Worm (Caenorhabditis elegans) whole organism, young adult: ENCODE results near the gene Y41E3.22.
"Not testable (repeated sequence)": the region's sequence is repeated elsewhere in the genome, so short reads cannot be mapped to it uniquely, and the experiment has no call there.

Source experiments
- B0035.1 ChIP-seq: sonication (generic microtip); optimal IDR thresholded peaks from 2 replicates; lab custom pipeline; 2016; ENCODE audit warnings: missing genetic modification characterization, mild to moderate bottlenecking, missing compliant biosample characterization, missing genotype, missing genetic modification reagents
- D2030.7 ChIP-seq: fragments of 200-800 bp; sonication (Bioruptor generic); IDR thresholded peaks from 2 replicates; pipeline ENCODE4 v1.3.6; 2022; ENCODE audit warnings: missing genetic modification reagents, missing genetic modification characterization, missing compliant biosample characterization
- F22D6.2 ChIP-seq: sonication (generic microtip); optimal IDR thresholded peaks from 2 replicates; lab custom pipeline; 2016; ENCODE audit warnings: mild to moderate bottlenecking, missing genetic modification characterization, missing compliant biosample characterization
- F33H1.4 ChIP-seq: fragments of 200-800 bp; sonication (Bioruptor generic); IDR thresholded peaks from 2 replicates; pipeline ENCODE4 v1.3.6; 2022; ENCODE audit warnings: missing genetic modification reagents, missing genetic modification characterization, missing compliant biosample characterization
- T26A5.8 ChIP-seq: sonication (generic microtip); optimal IDR thresholded peaks from 2 replicates; lab custom pipeline; 2016; ENCODE audit warnings: missing genetic modification characterization, missing compliant biosample characterization
- atf-7 ChIP-seq: sonication (generic microtip); optimal IDR thresholded peaks from 2 replicates; lab custom pipeline; 2017; ENCODE audit warnings: mild to moderate bottlenecking, missing genetic modification characterization, missing compliant biosample characterization
- attf-5 ChIP-seq: fragments of 200-800 bp; sonication (Bioruptor generic); optimal IDR thresholded peaks from 2 replicates; lab custom pipeline; 2018; ENCODE audit warnings: mild to moderate bottlenecking, missing genetic modification characterization, missing compliant biosample characterization
- attf-6 ChIP-seq: fragments of 200-800 bp; sonication (Bioruptor generic); IDR thresholded peaks from 2 replicates; pipeline ENCODE4 v1.3.6; 2022; ENCODE audit warnings: missing genetic modification reagents, missing genetic modification characterization, missing compliant biosample characterization
- ceh-58 ChIP-seq: fragments of 200-800 bp; sonication (Bioruptor generic); IDR thresholded peaks from 2 replicates; pipeline ENCODE4 v1.3.6; 2022; ENCODE audit warnings: missing genetic modification characterization, missing compliant biosample characterization
- dox-1 ChIP-seq: fragments of 200-800 bp; sonication (Bioruptor generic); IDR thresholded peaks from 2 replicates; pipeline ENCODE4 v1.3.6; 2022; ENCODE audit warnings: missing genetic modification reagents, missing genetic modification characterization, missing compliant biosample characterization
- egl-44 ChIP-seq: fragments of 200-800 bp; sonication (Bioruptor generic); IDR thresholded peaks from 2 replicates; pipeline ENCODE4 v1.3.6; 2022; ENCODE audit warnings: missing genetic modification reagents, missing genetic modification characterization, missing compliant biosample characterization
- fkh-3 ChIP-seq: sonication (generic microtip); optimal IDR thresholded peaks from 2 replicates; lab custom pipeline; 2016; ENCODE audit warnings: mild to moderate bottlenecking, missing genetic modification characterization, missing compliant biosample characterization
- gei-17 ChIP-seq: fragments of 200-800 bp; sonication (Bioruptor generic); optimal IDR thresholded peaks from 2 replicates; lab custom pipeline; 2018; ENCODE audit warnings: mild to moderate bottlenecking, missing genetic modification characterization, missing compliant biosample characterization
- hmg-1.2 ChIP-seq: fragments of 200-800 bp; sonication (Bioruptor generic); IDR thresholded peaks from 2 replicates; pipeline ENCODE4 v1.3.6; 2022; ENCODE audit warnings: missing genetic modification reagents, missing genetic modification characterization, missing compliant biosample characterization
- let-526 ChIP-seq: fragments of 200-800 bp; sonication (Bioruptor generic); IDR thresholded peaks from 2 replicates; pipeline ENCODE4 v1.3.6; 2022; ENCODE audit warnings: missing genetic modification reagents, missing genetic modification characterization, missing compliant biosample characterization
- let-607 ChIP-seq, 2 experiments: fragments of 200-800 bp in 1 of 2; sonication (Bioruptor generic) in 1 of 2; sonication (generic microtip) in 1 of 2; optimal IDR thresholded peaks; 2 replicates each; lab custom pipeline; 2016 to 2018; ENCODE audit warnings: mild to moderate bottlenecking in 2 of 2, missing compliant biosample characterization in 2 of 2, missing genetic modification characterization in 2 of 2, moderate library complexity in 2 of 2, missing genotype in 1 of 2
- lin-35 ChIP-seq, 3 experiments: fragments of 150-350 bp in 2 of 3; sonication (generic microtip) in 1 of 3; optimal IDR thresholded peaks; 2 replicates each; lab custom pipeline; 2014 to 2018; ENCODE audit warnings: missing biosample characterization in 3 of 3, missing genetic modification characterization in 3 of 3, missing genetic modification reagents in 3 of 3
- madf-3 ChIP-seq: fragments of 200-800 bp; sonication (Bioruptor generic); IDR thresholded peaks from 2 replicates; pipeline ENCODE4 v1.3.6; 2022; ENCODE audit warnings: missing genetic modification reagents, missing genetic modification characterization, missing compliant biosample characterization
- mes-4 ChIP-seq: sonication (generic microtip); optimal IDR thresholded peaks from 2 replicates; lab custom pipeline; 2016; ENCODE audit warnings: missing genotype, missing genetic modification characterization, missing compliant biosample characterization
- nfya-1 ChIP-seq: sonication (generic microtip); optimal IDR thresholded peaks from 2 replicates; lab custom pipeline; 2017; ENCODE audit warnings: antibody characterized with exemption, missing compliant biosample characterization, missing genetic modification characterization, borderline replicate concordance; ENCODE audit not compliant: insufficient read depth
- nhr-120 ChIP-seq: fragments of 200-800 bp; sonication (Bioruptor generic); IDR thresholded peaks from 2 replicates; pipeline ENCODE4 v1.3.6; 2022; ENCODE audit warnings: missing genetic modification characterization, missing compliant biosample characterization
- nhr-27 ChIP-seq: fragments of 200-800 bp; sonication (Bioruptor generic); optimal IDR thresholded peaks from 2 replicates; lab custom pipeline; 2018; ENCODE audit warnings: mild to moderate bottlenecking, missing genetic modification characterization, moderate library complexity, missing compliant biosample characterization
- rec-8 ChIP-seq, 2 experiments: sonication (generic microtip); optimal IDR thresholded peaks; 2 replicates each; lab custom pipeline; 2016; ENCODE audit warnings: mild to moderate bottlenecking in 2 of 2, missing genetic modification characterization in 2 of 2, missing genetic modification reagents in 2 of 2, missing genotype in 2 of 2, missing biosample characterization in 1 of 2, missing compliant biosample characterization in 1 of 2, moderate library complexity in 1 of 2
- snpc-1.1 ChIP-seq: sonication (generic microtip); optimal IDR thresholded peaks from 2 replicates; lab custom pipeline; 2017; ENCODE audit warnings: missing genetic modification characterization, mild to moderate bottlenecking, missing compliant biosample characterization, antibody characterized with exemption, moderate library complexity, missing genotype, missing genetic modification reagents; ENCODE audit not compliant: insufficient read depth
- snpc-4 ChIP-seq, 5 experiments: fragments of 150-350 bp in 1 of 5; sonication (generic microtip) in 4 of 5; optimal IDR thresholded peaks; 2 replicates each; lab custom pipeline; 2014 to 2018; ENCODE audit warnings: missing genetic modification characterization in 5 of 5, missing biosample characterization in 3 of 5, antibody characterized with exemption in 2 of 5, mild to moderate bottlenecking in 2 of 5, missing compliant biosample characterization in 2 of 5, missing genotype in 2 of 5, moderate library complexity in 2 of 5, missing genetic modification reagents in 1 of 5
- ztf-28 ChIP-seq: fragments of 200-800 bp; sonication (Bioruptor generic); IDR thresholded peaks from 2 replicates; pipeline ENCODE4 v1.3.6; 2022; ENCODE audit warnings: missing genetic modification reagents, missing genetic modification characterization, missing compliant biosample characterization

Gene Y41E3.22

ce11 chrIV:14929421-14929820 lies 21.1 kb upstream of the Y41E3.22 start, which contains the start of gene Y57G11C.28:
Y57G11C.28 (plus strand) TSS chrIV:14929721.
- TF ChIP-seq nhr-27 (tag; lab: Kevin White, UChicago) (no peak), T26A5.8 (tag; lab: Kevin White, UChicago) (no peak), mes-4 (tag; lab: Kevin White, UChicago) (no peak), attf-5 (GFP tag; lab: Kevin White, UChicago) (no peak), F33H1.4 (GFP tag; lab: Robert Waterston, UW) (no peak), atf-7 (no peak), snpc-4 (GFP tag; optimal IDR thresholded peaks at IDR 0.05; lab: Kevin White, UChicago) (no peak), snpc-4 (tag; optimal IDR thresholded peaks at IDR 0.05; lab: Kevin White, UChicago) (no peak), nfya-1 (tag; lab: Kevin White, UChicago) (no peak), F22D6.2 (tag; lab: Kevin White, UChicago) (no peak), egl-44 (GFP tag; lab: Robert Waterston, UW) (no peak), ztf-28 (GFP tag; lab: Robert Waterston, UW) (no peak)
- TF ChIP-seq, all 124 proteins: peak for 0

- TF ChIP-seq gei-17 (GFP tag; lab: Kevin White, UChicago), result no peak
- peak; percentile 57 for TF ChIP-seq hmg-1.2 (GFP tag; lab: Robert Waterston, UW)
- TF ChIP-seq madf-3 (GFP tag; lab: Robert Waterston, UW), result no peak
- peak; percentile 73 for TF ChIP-seq snpc-1.1 (tag; lab: Kevin White, UChicago)
- 0 out of 2 replicates have a peak, but pooled peaks have one; percentile 14 for TF ChIP-seq D2030.7 (GFP tag; lab: Robert Waterston, UW)
- no peak for TF ChIP-seq ceh-58 (GFP tag; lab: Robert Waterston, UW)
- no peak for TF ChIP-seq let-607 (tag; optimal IDR thresholded peaks at IDR 0.05; lab: Kevin White, UChicago)
- no peak for TF ChIP-seq ztf-28 (GFP tag; lab: Robert Waterston, UW)
- TF ChIP-seq attf-6 (GFP tag; lab: Robert Waterston, UW), result peak; percentile 89
- peak; percentile 84 for TF ChIP-seq snpc-4 (GFP tag; optimal IDR thresholded peaks at IDR 0.05; lab: Kevin White, UChicago)
- TF ChIP-seq snpc-4 (tag; optimal IDR thresholded peaks at IDR 0.05; lab: Kevin White, UChicago), result peak; percentile 48 to 97 (median 90)
- TF ChIP-seq attf-5 (GFP tag; lab: Kevin White, UChicago), result no peak
- no peak for TF ChIP-seq atf-7
- TF ChIP-seq rec-8 (tag; optimal IDR thresholded peaks at IDR 0.05; lab: Kevin White, UChicago), result no peak
- no peak for TF ChIP-seq F22D6.2 (tag; lab: Kevin White, UChicago)
These were observed 17.9 kb upstream of the Y41E3.22 start, which contains the start of gene Y57G11C.1131 for ce11 chrIV:14932640-14933039. Y57G11C.1131 (plus strand) TSS chrIV:14932972.

- TF ChIP-seq let-526 (GFP tag; lab: Robert Waterston, UW) (no peak), B0035.1 (tag; lab: Kevin White, UChicago) (no peak)
- TF ChIP-seq, all 124 proteins: peak for 0
These were observed 13.5 kb upstream of the Y41E3.22 start, which contains the start of gene Y57G11C.1144 for ce11 chrIV:14937017-14937416. Y57G11C.1144 (plus strand) TSS chrIV:14937317.

ce11 chrIV:14938596-14938995 lies 11.9 kb upstream of the Y41E3.22 start, which contains the start of gene Y57G11C.30:
Y57G11C.30 (plus strand) TSS chrIV:14938896.
- not testable (repeated sequence) for TF ChIP-seq lin-35 (GFP tag; optimal IDR thresholded peaks at IDR 0.05; lab: Kevin White, UChicago); nhr-120; snpc-4 (GFP tag; optimal IDR thresholded peaks at IDR 0.05; lab: Kevin White, UChicago); snpc-4 (tag; optimal IDR thresholded peaks at IDR 0.05; lab: Kevin White, UChicago)
- TF ChIP-seq, all 124 proteins: peak for 0; not testable (repeated sequence) for 124

ce11 chrIV:14944234-14944633 lies 6.3 kb upstream of the Y41E3.22 start, which contains the start of gene Y57G11C.48:
Y57G11C.48 (minus strand) TSS chrIV:14944334.
- TF ChIP-seq fkh-3 (no peak), attf-6 (GFP tag; lab: Robert Waterston, UW) (peak; percentile 17; the same call in 1 of the 2 replicates), rec-8 (tag; optimal IDR thresholded peaks at IDR 0.05; lab: Kevin White, UChicago) (no peak), dox-1 (GFP tag; lab: Robert Waterston, UW) (no peak)
